Worm (Caenorhabditis elegans) whole organism, early embryonic: ENCODE results near the gene glb-1.

Experiments
- ama-1 ChIP-seq: fragments of 150-350 bp; optimal IDR thresholded peaks from 2 replicates; lab custom pipeline; 2014
- ceh-13 ChIP-seq: fragments of 200-800 bp; sonication (Bioruptor generic); optimal IDR thresholded peaks from 2 replicates; lab custom pipeline; 2018; ENCODE audit warnings: mild to moderate bottlenecking, missing genetic modification characterization, missing compliant biosample characterization
- ets-7 ChIP-seq: sonication (generic microtip); optimal IDR thresholded peaks from 2 replicates; lab custom pipeline; 2016; ENCODE audit warnings: missing genotype, missing genetic modification characterization, missing compliant biosample characterization
- flt-1 ChIP-seq: fragments of 200-800 bp; sonication (Bioruptor generic); IDR thresholded peaks from 2 replicates; pipeline ENCODE4 v1.3.6; 2022; ENCODE audit warnings: missing genetic modification characterization, missing compliant biosample characterization
- tbx-11 ChIP-seq: fragments of 200-800 bp; sonication (Bioruptor generic); IDR thresholded peaks from 2 replicates; pipeline ENCODE4 v1.3.6; 2022; ENCODE audit warnings: missing genetic modification characterization, missing compliant biosample characterization

DNA sequence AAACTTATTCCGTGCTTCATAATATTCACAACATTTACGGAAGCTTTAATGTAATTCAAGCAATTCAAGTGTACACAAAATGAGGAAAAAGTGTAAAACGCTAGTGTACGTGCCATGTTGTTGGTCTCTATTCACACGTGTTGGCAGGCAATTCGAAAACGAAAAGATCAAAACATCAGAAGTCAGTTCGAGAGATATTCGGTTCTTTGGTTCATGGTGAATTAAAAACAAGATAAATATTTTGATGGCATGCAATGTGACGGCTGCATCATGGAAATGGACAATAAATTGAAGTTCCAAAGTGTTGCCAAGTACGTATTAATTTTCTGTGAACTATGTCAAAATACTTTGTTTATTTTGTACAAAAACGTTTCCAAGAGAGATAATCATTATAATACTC is 1.0 kb downstream of the glb-1 start:
- no peak for TF ChIP-seq ama-1 (lab: Kevin White, UChicago)
- TF ChIP-seq tbx-11 (GFP tag; lab: Robert Waterston, UW), result no peak
- TF ChIP-seq ceh-13 (GFP tag; lab: Kevin White, UChicago), result no peak
- TF ChIP-seq flt-1 (GFP tag; lab: Robert Waterston, UW), result no peak
- TF ChIP-seq ets-7, result no peak
